Worm (Caenorhabditis elegans): ENCODE results near the gene sorf-2.

Gene sorf-2

ce11 chrIII:5349250-5349649, 22.8 kb downstream of the sorf-2 start, which contains the start of gene thoc-5 (continued):
- no peak for TF ChIP-seq hsf-1 (GFP tag; IDR thresholded peaks at IDR 0.05)
- TF ChIP-seq B0336.3 (GFP tag; IDR thresholded peaks at IDR 0.05) = no peak
- no peak for TF ChIP-seq egrh-3 (GFP tag; IDR thresholded peaks at IDR 0.05)
- TF ChIP-seq nhr-27 (tag; optimal IDR thresholded peaks at IDR 0.05) = no peak
- no peak for TF ChIP-seq cebp-1 (GFP tag; IDR thresholded peaks at IDR 0.05)
- peak; percentile 54 for TF ChIP-seq cebp-1 (tag; optimal IDR thresholded peaks at IDR 0.05)
- no peak for TF ChIP-seq ceh-91 (GFP tag; IDR thresholded peaks at IDR 0.05)
- peak; percentile 82 for TF ChIP-seq ZK185.1 (tag; optimal IDR thresholded peaks at IDR 0.05; ENCODE audit: poor library complexity, severe bottlenecking)
- peak; percentile 38 for TF ChIP-seq F10E7.11 (tag; optimal IDR thresholded peaks at IDR 0.05)
- no peak for TF ChIP-seq pha-4 (tag; optimal IDR thresholded peaks at IDR 0.05)
- peak; percentile 59; the same call in 1 of the 2 replicates for TF ChIP-seq hmg-20 (GFP tag; IDR thresholded peaks at IDR 0.05)
- TF ChIP-seq ztf-25 (GFP tag; IDR thresholded peaks at IDR 0.05) = no peak
- TF ChIP-seq lsy-27 (tag; optimal IDR thresholded peaks at IDR 0.05; ENCODE audit: borderline replicate concordance, insufficient read depth) = no peak
- no peak for TF ChIP-seq Y79H2A.3 (GFP tag; conservative IDR thresholded peaks at IDR 0.05)
- TF ChIP-seq snpc-3.4 (tag; optimal IDR thresholded peaks at IDR 0.05) = no peak
- TF ChIP-seq ceh-79 (tag; optimal IDR thresholded peaks at IDR 0.05) = no peak
- TF ChIP-seq ztf-18 (tag; optimal IDR thresholded peaks at IDR 0.05) = no peak
- peak; percentile 61 for TF ChIP-seq F33H1.4 (GFP tag; IDR thresholded peaks at IDR 0.05)
- peak; percentile 32 for TF ChIP-seq zim-3 (tag; optimal IDR thresholded peaks at IDR 0.05)
- TF ChIP-seq T26A5.8 (tag; optimal IDR thresholded peaks at IDR 0.05) = no peak
- no peak for TF ChIP-seq Y56A3A.18 (GFP tag; IDR thresholded peaks at IDR 0.05)
- TF ChIP-seq somi-1 (GFP tag; optimal IDR thresholded peaks at IDR 0.05) = no peak
- TF ChIP-seq nfya-2 (GFP tag; IDR thresholded peaks at IDR 0.05) = no peak
- TF ChIP-seq efl-1 (GFP tag; optimal IDR thresholded peaks at IDR 0.05) = peak; percentile 70
- TF ChIP-seq rpc-1 (optimal IDR thresholded peaks at IDR 0.05) = no peak
- no peak for TF ChIP-seq rpc-1 (tag; optimal IDR thresholded peaks at IDR 0.05)
- no peak for TF ChIP-seq lin-26 (GFP tag; IDR thresholded peaks at IDR 0.05)
- TF ChIP-seq repo-1 (tag; optimal IDR thresholded peaks at IDR 0.05) = no peak
- peak in 2 of 3 experiments; percentile 20 to 93 for TF ChIP-seq lin-35 (GFP tag; optimal IDR thresholded peaks at IDR 0.05)
- no peak for TF ChIP-seq ztf-3 (GFP tag; optimal IDR thresholded peaks at IDR 0.05)
- no peak for TF ChIP-seq atf-7 (tag; optimal IDR thresholded peaks at IDR 0.05)
- TF ChIP-seq snpc-1.1 (tag; optimal IDR thresholded peaks at IDR 0.05; ENCODE audit: insufficient read depth) = no peak
- peak; percentile 66 for TF ChIP-seq lin-40 (tag; optimal IDR thresholded peaks at IDR 0.05)

ce11 chrIII:5361909-5362308, 35.5 kb downstream of the sorf-2 start, which contains the start of gene Y32H12A.1:
Gene Y32H12A.1, plus strand, starts transcription at chrIII:5362209.
- no peak for TF ChIP-seq ccch-3 (GFP tag; optimal IDR thresholded peaks at IDR 0.05)
- no peak for TF ChIP-seq F49E8.2 (tag; optimal IDR thresholded peaks at IDR 0.05; ENCODE audit: insufficient read depth)
- TF ChIP-seq Y53F4B.3 (GFP tag; IDR thresholded peaks at IDR 0.05) = no peak
- TF ChIP-seq F22D6.2 (tag; optimal IDR thresholded peaks at IDR 0.05) = no peak
- no peak for TF ChIP-seq unc-62 (GFP tag; optimal IDR thresholded peaks at IDR 0.05)
- TF ChIP-seq snpc-1.3 (tag; optimal IDR thresholded peaks at IDR 0.05; ENCODE audit: insufficient read depth) = no peak
- TF ChIP-seq madf-3 (GFP tag; IDR thresholded peaks at IDR 0.05) = no peak
- no peak for TF ChIP-seq K11D2.4 (GFP tag; IDR thresholded peaks at IDR 0.05)
- TF ChIP-seq lin-35 (GFP tag; optimal IDR thresholded peaks at IDR 0.05) = no peak
- no peak for TF ChIP-seq C06A6.2 (GFP tag; conservative IDR thresholded peaks at IDR 0.05)
- no peak for TF ChIP-seq ekl-4 (GFP tag; IDR thresholded peaks at IDR 0.05)
- TF ChIP-seq fkh-3 (tag; optimal IDR thresholded peaks at IDR 0.05) = no peak
- TF ChIP-seq Y95B8A.8 (GFP tag; IDR thresholded peaks at IDR 0.05) = no peak
- no peak for TF ChIP-seq cebp-1 (GFP tag; IDR thresholded peaks at IDR 0.05)
- no peak for TF ChIP-seq cebp-1 (tag; optimal IDR thresholded peaks at IDR 0.05)
- TF ChIP-seq F57C9.4 (tag; optimal IDR thresholded peaks at IDR 0.05) = no peak
- TF ChIP-seq ZK185.1 (tag; optimal IDR thresholded peaks at IDR 0.05; ENCODE audit: poor library complexity, severe bottlenecking) = no peak
- no peak for TF ChIP-seq F52B5.7 (tag; optimal IDR thresholded peaks at IDR 0.05)
- TF ChIP-seq egl-44 (GFP tag; IDR thresholded peaks at IDR 0.05) = no peak
- TF ChIP-seq Y79H2A.3 (GFP tag; conservative IDR thresholded peaks at IDR 0.05) = no peak
- no peak for TF ChIP-seq lsy-27 (tag; optimal IDR thresholded peaks at IDR 0.05; ENCODE audit: borderline replicate concordance, insufficient read depth)
